Worm (Caenorhabditis elegans): ENCODE data around the gene F35C11.2.

F35C11.2 gene

ce11 chrII:8248745-8249144, at the start of gene F35C11.2, which contains the start of gene F35C11.4:
F35C11.2 (minus strand) TSS chrII:8248834.
F35C11.4 (plus strand) TSS chrII:8249004.
- TF ChIP-seq nhr-129 (tag; optimal IDR thresholded peaks at IDR 0.05) (peak; percentile 2), ceh-16 (tag; optimal IDR thresholded peaks at IDR 0.05) (no peak), nhr-11 (tag; optimal IDR thresholded peaks at IDR 0.05) (no peak), zag-1 (tag; optimal IDR thresholded peaks at IDR 0.05) (no peak), unc-62 (GFP tag; optimal IDR thresholded peaks at IDR 0.05) (no peak), unc-39 (tag; optimal IDR thresholded peaks at IDR 0.05) (no peak), sma-3 (GFP tag; optimal IDR thresholded peaks at IDR 0.05) (peak; percentile 31), ceh-82 (tag; optimal IDR thresholded peaks at IDR 0.05) (no peak), nhr-12 (tag; optimal IDR thresholded peaks at IDR 0.05) (no peak), snpc-4 (tag; optimal IDR thresholded peaks at IDR 0.05) (no peak), alr-1 (tag; optimal IDR thresholded peaks at IDR 0.05) (no peak), sma-9 (GFP tag; optimal IDR thresholded peaks at IDR 0.05) (no peak), sma-9 (tag; optimal IDR thresholded peaks at IDR 0.05) (no peak), nhr-10 (tag; optimal IDR thresholded peaks at IDR 0.05) (no peak), gmeb-1 (tag; optimal IDR thresholded peaks at IDR 0.05) (peak; percentile 37), ztf-11 (tag; optimal IDR thresholded peaks at IDR 0.05) (no peak), elt-3 (tag; optimal IDR thresholded peaks at IDR 0.05) (no peak), ztf-4 (tag; optimal IDR thresholded peaks at IDR 0.05) (no peak), sem-4 (tag; optimal IDR thresholded peaks at IDR 0.05) (no peak), fos-1 (tag; optimal IDR thresholded peaks at IDR 0.05) (peak; percentile 98)

DNA sequence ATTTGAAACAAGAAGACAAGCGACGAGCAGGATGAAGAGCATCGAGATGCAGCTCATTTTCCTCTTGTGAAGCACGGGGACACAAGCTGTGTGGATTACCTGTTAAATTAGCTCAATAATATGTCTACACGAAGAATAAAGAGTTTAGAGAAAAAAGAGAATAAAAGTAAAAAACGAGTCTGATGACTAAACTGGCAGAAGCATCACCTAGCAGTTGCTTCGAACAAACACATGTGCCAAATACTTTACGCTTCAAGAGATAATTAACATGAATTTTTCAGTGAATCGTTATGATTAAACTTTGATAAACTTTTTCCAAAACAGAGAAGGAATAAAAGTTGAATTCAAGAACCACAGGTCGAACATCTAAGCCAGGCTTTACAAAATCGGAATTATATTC, 46.7 kb upstream of the F35C11.2 start, which contains the start of gene nlp-55:
Gene nlp-55, minus strand, starts transcription at position 101 of the 400 bp plus-strand sequence.
- TF ChIP-seq aly-2 (tag; optimal IDR thresholded peaks at IDR 0.05) (no peak), F13H6.1 (tag; optimal IDR thresholded peaks at IDR 0.05) (no peak), nhr-237 (tag; optimal IDR thresholded peaks at IDR 0.05) (no peak), nhr-23 (tag; optimal IDR thresholded peaks at IDR 0.05) (no peak), gmeb-1 (tag; optimal IDR thresholded peaks at IDR 0.05) (no peak), fos-1 (tag; optimal IDR thresholded peaks at IDR 0.05) (no peak), C34F6.9 (tag; optimal IDR thresholded peaks at IDR 0.05) (no peak), lin-39 (tag; optimal IDR thresholded peaks at IDR 0.05) (no peak), ztf-11 (tag; optimal IDR thresholded peaks at IDR 0.05) (no peak), zag-1 (tag; optimal IDR thresholded peaks at IDR 0.05) (no peak), dmd-4 (tag; optimal IDR thresholded peaks at IDR 0.05) (no peak), sem-4 (tag; optimal IDR thresholded peaks at IDR 0.05) (no peak), unc-55 (GFP tag; optimal IDR thresholded peaks at IDR 0.05) (no peak), skn-1 (tag; optimal IDR thresholded peaks at IDR 0.05) (no peak), blmp-1 (tag; optimal IDR thresholded peaks at IDR 0.05; ENCODE audit: insufficient read depth) (no peak), snpc-4 (tag; optimal IDR thresholded peaks at IDR 0.05) (no peak), mdl-1 (tag; optimal IDR thresholded peaks at IDR 0.05) (no peak)

DNA sequence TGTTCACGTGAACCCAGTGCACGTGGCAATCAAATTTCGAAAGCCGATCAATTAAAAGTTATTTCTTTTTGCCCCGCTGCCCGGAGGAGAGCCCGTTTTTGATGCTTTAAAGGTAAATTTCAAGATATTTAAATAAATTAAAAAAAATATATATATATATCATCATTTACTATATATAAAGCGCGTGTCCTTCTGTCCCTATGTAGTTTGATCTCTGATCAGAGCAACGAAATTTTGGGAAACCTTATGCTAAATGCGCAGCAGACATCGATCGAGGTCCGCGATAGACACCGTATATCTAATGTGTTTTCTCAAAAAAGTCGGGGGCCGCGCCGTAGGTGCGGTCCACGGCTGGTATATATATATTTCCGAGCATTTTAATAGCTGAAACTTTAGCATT, 37.2 kb upstream of the F35C11.2 start:
- peak; percentile 42 for TF ChIP-seq ama-1 (optimal IDR thresholded peaks at IDR 0.05)

ce11 chrII:8283158-8283717, 34.6 kb upstream of the F35C11.2 start, which contains the start of the genes nst-1 and cct-4:
nst-1 (minus strand) TSS chrII:8283208.
cct-4 (plus strand) TSS chrII:8283667.
- TF ChIP-seq F13H6.1 (tag; optimal IDR thresholded peaks at IDR 0.05) = no peak
- TF ChIP-seq Y55F3AM.14 (GFP tag; optimal IDR thresholded peaks at IDR 0.05) = no peak
- no peak for TF ChIP-seq blmp-1 (tag; optimal IDR thresholded peaks at IDR 0.05; ENCODE audit: insufficient read depth)
- no peak for TF ChIP-seq ztf-11 (tag; optimal IDR thresholded peaks at IDR 0.05)
- TF ChIP-seq lin-13 (GFP tag; optimal IDR thresholded peaks at IDR 0.05) = peak; percentile 6
- TF ChIP-seq ZK546.5 (tag; optimal IDR thresholded peaks at IDR 0.05) = no peak
- TF ChIP-seq elt-3 (tag; optimal IDR thresholded peaks at IDR 0.05) = no peak
- TF ChIP-seq nhr-10 (tag; optimal IDR thresholded peaks at IDR 0.05) = no peak
- TF ChIP-seq sma-3 (GFP tag; optimal IDR thresholded peaks at IDR 0.05) = no peak
- no peak for TF ChIP-seq nhr-6 (tag; optimal IDR thresholded peaks at IDR 0.05)
- TF ChIP-seq gmeb-1 (tag; optimal IDR thresholded peaks at IDR 0.05) = peak; percentile 0
- no peak for TF ChIP-seq fos-1 (tag; optimal IDR thresholded peaks at IDR 0.05)
- no peak for TF ChIP-seq mbf-1 (tag; optimal IDR thresholded peaks at IDR 0.05)
- TF ChIP-seq ztf-1 (GFP tag; conservative IDR thresholded peaks at IDR 0.05) = no peak
- peak; percentile 54 for TF ChIP-seq C34F6.9 (tag; optimal IDR thresholded peaks at IDR 0.05)
- TF ChIP-seq ztf-4 (tag; optimal IDR thresholded peaks at IDR 0.05) = no peak
- TF ChIP-seq nhr-237 (tag; optimal IDR thresholded peaks at IDR 0.05) = no peak
- no peak for TF ChIP-seq R02D3.7 (tag; optimal IDR thresholded peaks at IDR 0.05)
- no peak for TF ChIP-seq alr-1 (tag; optimal IDR thresholded peaks at IDR 0.05)
- peak in 1 of 2 experiments; percentile 73 for TF ChIP-seq lsy-2 (tag; optimal IDR thresholded peaks at IDR 0.05)
